Worm (Caenorhabditis elegans) whole organism, early embryonic: ENCODE data around the gene hda-10.

Experiments
- B0310.2 ChIP-seq: sonication (generic microtip); optimal IDR thresholded peaks from 2 replicates; lab custom pipeline; 2016; ENCODE audit warnings: mild to moderate bottlenecking, missing genetic modification characterization, missing compliant biosample characterization
- aly-1 ChIP-seq: sonication (generic microtip); optimal IDR thresholded peaks from 2 replicates; lab custom pipeline; 2016; ENCODE audit warnings: missing genetic modification characterization, missing compliant biosample characterization
- ama-1 ChIP-seq: fragments of 150-350 bp; optimal IDR thresholded peaks from 2 replicates; lab custom pipeline; 2014
- hmbx-1 ChIP-seq: sonication (generic microtip); optimal IDR thresholded peaks from 2 replicates; lab custom pipeline; 2016; ENCODE audit warnings: mild to moderate bottlenecking, missing genetic modification characterization, missing compliant biosample characterization
- hmg-4 ChIP-seq: fragments of 200-800 bp; sonication (Bioruptor generic); optimal IDR thresholded peaks from 2 replicates; lab custom pipeline; 2018; ENCODE audit warnings: mild to moderate bottlenecking, missing genetic modification characterization, missing compliant biosample characterization
- hnd-1 ChIP-seq: sonication (generic microtip); optimal IDR thresholded peaks from 2 replicates; lab custom pipeline; 2016; ENCODE audit warnings: missing genetic modification characterization, missing compliant biosample characterization
- pes-1 ChIP-seq: fragments of 200-800 bp; sonication (Bioruptor generic); IDR thresholded peaks from 2 replicates; pipeline ENCODE4 v1.3.6; 2022; ENCODE audit warnings: missing genetic modification reagents, missing genetic modification characterization, missing compliant biosample characterization

DNA sequence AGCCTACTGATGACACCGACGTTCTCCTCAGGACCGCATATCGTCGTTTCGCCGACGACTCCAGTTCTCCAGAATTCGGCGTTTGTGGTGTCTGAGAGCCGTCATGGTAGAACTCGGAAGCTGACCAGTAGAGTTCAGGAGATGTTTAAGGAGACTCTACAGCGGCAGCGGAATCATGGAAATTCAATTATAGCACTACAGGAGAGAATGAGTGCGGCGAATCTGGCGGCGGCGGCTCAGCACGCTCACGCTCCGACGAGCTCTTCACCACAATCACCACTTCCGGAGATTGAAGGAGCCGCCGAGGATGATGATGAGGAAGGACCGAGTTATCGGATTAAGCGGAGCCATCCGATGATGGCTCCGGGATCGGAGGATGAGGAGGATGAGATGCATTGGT lies 2.9 kb upstream of the hda-10 start:
- no peak for TF ChIP-seq pes-1 (GFP tag; lab: Robert Waterston, UW)
- no peak for TF ChIP-seq ama-1
- no peak for TF ChIP-seq aly-1
- TF ChIP-seq hnd-1 (tag; lab: Kevin White, UChicago), result no peak
- TF ChIP-seq hmbx-1 (tag; lab: Kevin White, UChicago), result no peak
- no peak for TF ChIP-seq B0310.2
- no peak for TF ChIP-seq hmg-4 (GFP tag; lab: Kevin White, UChicago)
